Worm (Caenorhabditis elegans): ENCODE measurements around the gene nas-3.

Gene nas-3

DNA sequence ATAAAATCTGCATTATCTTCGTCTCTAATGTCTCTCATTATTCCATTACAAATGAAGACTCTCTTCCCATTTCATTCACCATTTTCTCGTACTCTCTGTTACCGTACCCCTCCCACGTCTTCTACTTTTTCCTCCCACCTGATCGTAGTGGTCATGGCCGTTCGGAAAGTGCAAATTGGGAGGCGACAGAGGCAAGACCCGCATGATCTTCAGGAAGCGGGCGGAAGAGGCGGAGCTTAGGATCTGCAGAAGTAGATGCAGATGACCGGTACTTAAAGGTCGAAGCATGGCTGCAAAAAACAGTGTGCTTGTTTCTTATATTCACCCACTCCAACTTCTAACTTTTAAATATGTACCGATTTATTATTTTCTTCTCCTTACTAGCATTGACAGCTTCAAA, at the start of gene nas-3:
Gene nas-3 (plus strand): TSS at position 301 of the 400 bp plus-strand sequence.
- TF ChIP-seq ztf-22 (GFP tag; optimal IDR thresholded peaks at IDR 0.05) (no peak), ama-1 (optimal IDR thresholded peaks at IDR 0.05) (no peak), ama-1 (GFP tag; optimal IDR thresholded peaks at IDR 0.05) (no peak), ceh-100 (GFP tag; IDR thresholded peaks at IDR 0.05) (no peak), ekl-4 (GFP tag; IDR thresholded peaks at IDR 0.05) (no peak), ets-4 (GFP tag; optimal IDR thresholded peaks at IDR 0.05) (no peak), madf-6 (GFP tag; IDR thresholded peaks at IDR 0.05) (no peak)

DNA sequence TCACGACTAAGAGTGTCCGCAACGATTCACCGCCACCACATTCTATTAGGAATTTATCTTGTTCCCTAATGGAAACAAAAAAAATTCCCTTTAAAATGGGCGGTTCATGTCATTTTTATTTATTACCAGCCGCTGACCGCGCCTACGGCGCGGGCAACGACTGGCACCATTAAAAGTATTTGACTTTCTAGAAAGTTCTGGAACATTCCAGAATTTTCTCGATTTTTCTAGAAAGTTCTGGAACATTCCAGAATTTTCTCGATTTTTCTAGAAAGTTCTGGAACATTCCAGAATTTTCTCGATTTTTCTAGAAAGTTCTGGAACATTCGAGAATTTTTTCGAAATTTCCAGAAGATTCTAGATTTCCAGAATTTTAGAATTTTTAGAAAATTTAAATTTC, 39.3 kb upstream of the nas-3 start:
- TF ChIP-seq hsf-1 (GFP tag; IDR thresholded peaks at IDR 0.05), result peak; percentile 92

DNA sequence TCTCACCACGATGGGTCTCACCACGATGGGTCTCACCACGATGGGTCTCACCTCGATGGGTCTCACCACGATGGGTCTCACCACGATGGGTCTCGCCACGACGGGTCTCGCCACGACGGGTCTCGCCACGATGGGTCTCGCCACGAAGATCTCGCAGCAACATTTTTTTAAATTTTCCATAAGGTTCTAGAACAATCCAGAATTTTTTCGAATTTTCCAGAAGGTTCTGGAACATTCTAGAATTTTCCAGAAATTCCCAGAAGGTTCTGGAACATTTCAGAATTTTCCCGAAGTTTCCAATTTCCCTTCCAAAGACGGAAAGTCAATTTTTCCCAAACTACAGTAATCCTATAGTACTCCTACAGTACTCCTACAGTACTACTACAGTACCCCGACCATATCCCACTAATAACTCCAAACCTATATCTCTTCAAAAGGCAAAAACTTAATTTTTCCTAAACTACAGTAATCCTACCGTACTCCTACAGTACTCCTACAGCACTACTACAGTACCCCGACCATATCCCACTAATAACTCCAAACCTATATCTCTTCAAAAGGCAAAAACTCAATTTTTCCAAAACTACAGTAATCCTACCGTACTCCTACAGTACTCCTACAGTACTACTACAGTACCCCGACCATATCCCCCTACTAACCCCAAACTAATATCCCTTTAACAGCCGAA, 38.5 kb upstream of the nas-3 start, which contains the start of gene Y54B9A.1:
Gene Y54B9A.1 (minus strand): TSS at position 235 of the 688 bp plus-strand sequence.
- TF ChIP-seq D2030.7 (GFP tag; IDR thresholded peaks at IDR 0.05), result 0 out of 2 replicates have a peak, but pooled peaks have one; percentile 49
- peak; percentile 44; the same call in 1 of the 2 replicates for TF ChIP-seq C17E4.6 (GFP tag; IDR thresholded peaks at IDR 0.05)
- peak; percentile 93 for TF ChIP-seq attf-6 (GFP tag; IDR thresholded peaks at IDR 0.05)
- peak; percentile 79; the same call in 1 of the 2 replicates for TF ChIP-seq lin-26 (GFP tag; IDR thresholded peaks at IDR 0.05)
- TF ChIP-seq hsf-1 (GFP tag; IDR thresholded peaks at IDR 0.05), result peak; percentile 94
- TF ChIP-seq pbrm-1 (GFP tag; IDR thresholded peaks at IDR 0.05), result peak; percentile 65; the same call in 1 of the 2 replicates
- peak; percentile 19; the same call in 1 of the 2 replicates for TF ChIP-seq egrh-3 (GFP tag; IDR thresholded peaks at IDR 0.05)
- peak; percentile 91 for TF ChIP-seq madf-3 (GFP tag; IDR thresholded peaks at IDR 0.05)
- TF ChIP-seq F33H1.4 (GFP tag; IDR thresholded peaks at IDR 0.05), result peak; percentile 70
- peak; percentile 73; the same call in 1 of the 2 replicates for TF ChIP-seq F39B2.1 (GFP tag; IDR thresholded peaks at IDR 0.05)
- TF ChIP-seq Y53G8AR.9 (GFP tag; conservative IDR thresholded peaks at IDR 0.05), result peak; percentile 74
- peak; percentile 84 for TF ChIP-seq ekl-4 (GFP tag; IDR thresholded peaks at IDR 0.05)
- peak; percentile 63; the same call in 1 of the 2 replicates for TF ChIP-seq ceh-40 (GFP tag; IDR thresholded peaks at IDR 0.05)
- TF ChIP-seq rcor-1 (GFP tag; IDR thresholded peaks at IDR 0.05), result peak; percentile 79
- 0 out of 2 replicates have a peak, but pooled peaks have one; percentile 79 for TF ChIP-seq ceh-58 (GFP tag; IDR thresholded peaks at IDR 0.05)
- peak; percentile 91 for TF ChIP-seq madf-6 (GFP tag; IDR thresholded peaks at IDR 0.05)
- 0 out of 2 replicates have a peak, but pooled peaks have one; percentile 8 for TF ChIP-seq ceh-91 (GFP tag; IDR thresholded peaks at IDR 0.05)
- 0 out of 2 replicates have a peak, but pooled peaks have one; percentile 8 for TF ChIP-seq nhr-120 (GFP tag; IDR thresholded peaks at IDR 0.05)
- TF ChIP-seq bed-2 (GFP tag; IDR thresholded peaks at IDR 0.05), result 0 out of 2 replicates have a peak, but pooled peaks have one; percentile 34
- peak; percentile 39; the same call in 1 of the 2 replicates for TF ChIP-seq hmg-20 (GFP tag; IDR thresholded peaks at IDR 0.05)
- peak; percentile 86; the same call in 1 of the 2 replicates for TF ChIP-seq dox-1 (GFP tag; IDR thresholded peaks at IDR 0.05)

DNA sequence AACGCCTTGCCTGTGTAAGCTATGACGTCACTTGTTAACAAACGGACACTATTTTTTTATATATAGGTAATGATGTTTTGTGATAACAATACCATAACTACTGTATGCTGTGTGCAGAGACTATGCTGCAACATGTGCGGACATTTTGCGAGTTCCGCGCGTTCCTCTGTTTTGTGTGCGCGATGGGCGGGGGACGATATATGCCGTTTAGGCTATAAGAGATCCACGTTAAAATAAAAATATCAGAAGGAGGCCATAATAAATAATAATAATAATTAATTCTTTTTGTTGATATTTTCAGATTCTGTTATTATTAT, 38.0 kb upstream of the nas-3 start:
- TF ChIP-seq F10E7.11 (tag; optimal IDR thresholded peaks at IDR 0.05) (no peak), F55B11.4 (tag; optimal IDR thresholded peaks at IDR 0.05; ENCODE audit: borderline replicate concordance, insufficient read depth) (no peak), snpc-4 (GFP tag; optimal IDR thresholded peaks at IDR 0.05) (peak; percentile 83), snpc-4 (tag; optimal IDR thresholded peaks at IDR 0.05) (peak; percentile 42 to 91 (median 76)), lag-1 (GFP tag; IDR thresholded peaks at IDR 0.05) (no peak), sea-2 (GFP tag; IDR thresholded peaks at IDR 0.05) (no peak), chd-7 (tag; optimal IDR thresholded peaks at IDR 0.05) (no peak), tbx-9 (tag; optimal IDR thresholded peaks at IDR 0.05; ENCODE audit: borderline replicate concordance) (no peak), F22D6.2 (tag; optimal IDR thresholded peaks at IDR 0.05) (no peak), T07F8.4 (tag; optimal IDR thresholded peaks at IDR 0.05) (no peak), ztf-6 (GFP tag; IDR thresholded peaks at IDR 0.05) (no peak), rcor-1 (GFP tag; IDR thresholded peaks at IDR 0.05) (no peak), die-1 (tag; optimal IDR thresholded peaks at IDR 0.05) (no peak), mcd-1 (GFP tag; IDR thresholded peaks at IDR 0.05) (0 out of 2 replicates have a peak, but pooled peaks have one; percentile 48), mes-4 (tag; optimal IDR thresholded peaks at IDR 0.05) (no peak), repo-1 (tag; optimal IDR thresholded peaks at IDR 0.05) (no peak), aptf-2 (GFP tag; conservative IDR thresholded peaks at IDR 0.05) (no peak), Y53G8AR.9 (GFP tag; conservative IDR thresholded peaks at IDR 0.05) (no peak), attf-6 (GFP tag; IDR thresholded peaks at IDR 0.05) (no peak), madf-6 (GFP tag; IDR thresholded peaks at IDR 0.05) (no peak), ceh-79 (tag; optimal IDR thresholded peaks at IDR 0.05) (no peak), nfyb-1 (GFP tag; IDR thresholded peaks at IDR 0.05) (no peak)

All from whole organism, young adult.